Fruit fly (Drosophila melanogaster) whole organism, embryonic: Measurements from ENCODE around the gene mRRF2.

Experiments
- ATbp ChIP-seq: fragments of 200-800 bp; sonication (Bioruptor generic); optimal IDR thresholded peaks from 2 replicates; lab custom pipeline; 2017; ENCODE audit warnings: missing biosample characterization, mild to moderate bottlenecking, missing genetic modification characterization, missing genetic modification reagents
- Atf3 ChIP-seq: fragments of 200-800 bp; sonication (Bioruptor generic); optimal IDR thresholded peaks from 3 replicates; lab custom pipeline; 2016; ENCODE audit warnings: missing biosample characterization, missing genetic modification characterization
- CG11456 ChIP-seq: fragments of 200-800 bp; sonication (Bioruptor generic); IDR thresholded peaks from 3 replicates; pipeline ENCODE4 v1.3.6; 2022; ENCODE audit warnings: missing biosample characterization, missing genetic modification characterization
- CG11560 ChIP-seq: fragments of 200-800 bp; sonication (Bioruptor generic); IDR thresholded peaks from 3 replicates; pipeline ENCODE4 v1.3.6; 2022; ENCODE audit warnings: missing biosample characterization, missing genetic modification characterization
- CG12769 ChIP-seq: fragments of 200-800 bp; sonication (Bioruptor generic); optimal IDR thresholded peaks from 2 replicates; lab custom pipeline; 2019; ENCODE audit warnings: missing biosample characterization, mild to moderate bottlenecking, missing genetic modification characterization, moderate library complexity
- CG13424 ChIP-seq: fragments of 200-800 bp; sonication (Bioruptor generic); optimal IDR thresholded peaks from 2 replicates; lab custom pipeline; 2019; ENCODE audit warnings: missing biosample characterization, mild to moderate bottlenecking, missing genetic modification characterization, moderate library complexity
- CG14014 ChIP-seq: fragments of 200-800 bp; sonication (Bioruptor generic); IDR thresholded peaks from 2 replicates; pipeline ENCODE4 v1.3.6; 2022; ENCODE audit warnings: missing biosample characterization, missing genetic modification characterization
- CG14441 ChIP-seq: fragments of 200-800 bp; sonication (Bioruptor generic); IDR thresholded peaks from 2 replicates; pipeline ENCODE4 v1.3.6; 2022; ENCODE audit warnings: missing biosample characterization, missing genetic modification characterization
- CG15269 ChIP-seq: fragments of 200-800 bp; sonication (Bioruptor generic); optimal IDR thresholded peaks from 2 replicates; lab custom pipeline; 2018; ENCODE audit warnings: missing biosample characterization, mild to moderate bottlenecking, missing genetic modification characterization, moderate library complexity
- CG17328 ChIP-seq: fragments of 200-800 bp; sonication (Bioruptor generic); IDR thresholded peaks from 2 replicates; pipeline ENCODE4 v1.3.6; 2022; ENCODE audit warnings: missing biosample characterization, missing genetic modification characterization
- CG17359 ChIP-seq: fragments of 200-800 bp; sonication (Bioruptor generic); optimal IDR thresholded peaks from 3 replicates; lab custom pipeline; 2018; ENCODE audit warnings: missing biosample characterization, mild to moderate bottlenecking, missing genetic modification characterization, moderate library complexity
- CG1792 ChIP-seq: fragments of 200-800 bp; sonication (Bioruptor generic); optimal IDR thresholded peaks from 2 replicates; lab custom pipeline; 2016; ENCODE audit warnings: missing biosample characterization, missing genetic modification characterization
- CG18011 ChIP-seq: fragments of 200-800 bp; sonication (Bioruptor generic); optimal IDR thresholded peaks from 2 replicates; lab custom pipeline; 2017; ENCODE audit warnings: missing biosample characterization, missing genetic modification characterization, mild to moderate bottlenecking, moderate library complexity, missing genotype
- CG2678 ChIP-seq: fragments of 200-800 bp; sonication (Bioruptor generic); optimal IDR thresholded peaks from 3 replicates; lab custom pipeline; 2019; ENCODE audit warnings: missing biosample characterization, mild to moderate bottlenecking, missing genetic modification characterization, moderate library complexity
- CG32767 ChIP-seq: fragments of 200-800 bp; sonication (Bioruptor generic); IDR thresholded peaks from 2 replicates; pipeline ENCODE4 v1.3.6; 2022; ENCODE audit warnings: missing biosample characterization, missing genetic modification characterization
- CG33213 ChIP-seq: fragments of 200-800 bp; sonication (Bioruptor generic); optimal IDR thresholded peaks from 3 replicates; lab custom pipeline; 2016; ENCODE audit warnings: missing biosample characterization, missing genetic modification characterization
- CG3847 ChIP-seq: fragments of 200-800 bp; sonication (Bioruptor generic); IDR thresholded peaks from 2 replicates; pipeline ENCODE4 v1.3.6; 2022; ENCODE audit warnings: missing biosample characterization, missing genetic modification characterization
- CG5245 ChIP-seq: fragments of 200-800 bp; sonication (Bioruptor generic); optimal IDR thresholded peaks from 3 replicates; lab custom pipeline; 2016; ENCODE audit warnings: missing biosample characterization, missing genetic modification characterization
- CG8290 ChIP-seq, 3 experiments: fragments of 200-800 bp; sonication (Bioruptor generic); optimal IDR thresholded peaks; 2 replicates each; lab custom pipeline; 2016 to 2019; ENCODE audit warnings: missing biosample characterization in 3 of 3, missing genetic modification characterization in 3 of 3, mild to moderate bottlenecking in 2 of 3, moderate library complexity in 1 of 3
- CG8924 ChIP-seq: fragments of 200-800 bp; optimal IDR thresholded peaks from 3 replicates; lab custom pipeline; 2019; ENCODE audit warnings: missing biosample characterization, mild to moderate bottlenecking, missing genetic modification characterization, moderate library complexity
- Dbx ChIP-seq: fragments of 200-800 bp; sonication (Bioruptor generic); IDR thresholded peaks from 3 replicates; pipeline ENCODE4 v1.3.6; 2022; ENCODE audit warnings: missing biosample characterization, missing genetic modification characterization
- Deaf1 ChIP-seq: fragments of 200-800 bp; optimal IDR thresholded peaks from 3 replicates; lab custom pipeline; 2019; ENCODE audit warnings: missing biosample characterization, mild to moderate bottlenecking, missing genetic modification characterization, moderate library complexity
- E2f1 ChIP-seq: fragments of 200-800 bp; sonication (Bioruptor generic); IDR thresholded peaks from 2 replicates; pipeline ENCODE4 v1.3.6; 2022; ENCODE audit warnings: missing biosample characterization, missing genetic modification characterization
- H15 ChIP-seq: fragments of 200-800 bp; sonication (Bioruptor generic); IDR thresholded peaks from 3 replicates; pipeline ENCODE4 v1.3.6; 2022; ENCODE audit warnings: missing biosample characterization, missing genetic modification characterization
- Hmr ChIP-seq: fragments of 200-800 bp; sonication (Bioruptor generic); optimal IDR thresholded peaks from 3 replicates; lab custom pipeline; 2017; ENCODE audit warnings: mild to moderate bottlenecking, missing biosample characterization, missing genetic modification reagents, missing genetic modification characterization
- Med ChIP-seq: fragments of 200-800 bp; sonication (Bioruptor generic); peaks from one replicate; lab custom pipeline; 2016; ENCODE audit warnings: missing biosample characterization, missing genetic modification characterization, mild to moderate bottlenecking, inconsistent platforms, moderate library complexity
- Nf-YA ChIP-seq: fragments of 200-800 bp; sonication (Bioruptor generic); IDR thresholded peaks from 2 replicates; pipeline ENCODE4 v1.3.6; 2022; ENCODE audit warnings: missing biosample characterization, missing genetic modification characterization
- Oli ChIP-seq: fragments of 200-800 bp; sonication (Bioruptor generic); optimal IDR thresholded peaks from 2 replicates; lab custom pipeline; 2018; ENCODE audit warnings: missing biosample characterization, mild to moderate bottlenecking, missing genetic modification characterization, moderate library complexity
- Pdp1 ChIP-seq, 2 experiments: fragments of 200-800 bp; sonication (Bioruptor generic); optimal IDR thresholded peaks; 3 replicates each; lab custom pipeline; 2016; ENCODE audit warnings: missing biosample characterization in 2 of 2, missing genetic modification characterization in 2 of 2, mild to moderate bottlenecking in 1 of 2, moderate library complexity in 1 of 2
- Vsx1 ChIP-seq: fragments of 200-800 bp; sonication (Bioruptor generic); optimal IDR thresholded peaks from 2 replicates; lab custom pipeline; 2017; ENCODE audit warnings: missing biosample characterization, mild to moderate bottlenecking, missing genetic modification characterization, missing genetic modification reagents
- al ChIP-seq: fragments of 200-800 bp; sonication (Bioruptor generic); IDR thresholded peaks from 2 replicates; pipeline ENCODE4 v1.3.6; 2022; ENCODE audit warnings: missing biosample characterization, missing genetic modification characterization
- cg ChIP-seq: fragments of 200-800 bp; sonication (Bioruptor generic); optimal IDR thresholded peaks from 3 replicates; lab custom pipeline; 2019; ENCODE audit warnings: missing biosample characterization, mild to moderate bottlenecking, missing genetic modification characterization, moderate library complexity
- chif ChIP-seq, 2 experiments: fragments of 200-800 bp; sonication (Bioruptor generic); optimal IDR thresholded peaks; 3 replicates each; lab custom pipeline; 2016; ENCODE audit warnings: missing biosample characterization in 2 of 2, missing genetic modification characterization in 2 of 2
- croc ChIP-seq: fragments of 200-800 bp; sonication (Bioruptor generic); conservative IDR thresholded peaks from 3 replicates; pipeline ENCODE4 v1.3.6; 2022; ENCODE audit warnings: missing biosample characterization, missing genetic modification characterization
- danr ChIP-seq: fragments of 200-800 bp; sonication (Bioruptor generic); IDR thresholded peaks from 2 replicates; pipeline ENCODE4 v1.3.6; 2022; ENCODE audit warnings: missing biosample characterization, missing genetic modification characterization
- dysf ChIP-seq: fragments of 200-800 bp; sonication (Bioruptor generic); IDR thresholded peaks from 3 replicates; pipeline ENCODE4 v1.3.6; 2022; ENCODE audit warnings: missing biosample characterization, missing genetic modification characterization
- eve ChIP-seq, 2 experiments: fragments of >200 bp; optimal IDR thresholded peaks; 2 replicates each; lab custom pipeline; 2017; ENCODE audit warnings: missing biosample characterization in 2 of 2, missing genetic modification characterization in 2 of 2
- grau ChIP-seq: fragments of 200-800 bp; optimal IDR thresholded peaks from 3 replicates; lab custom pipeline; 2019; ENCODE audit warnings: missing biosample characterization, mild to moderate bottlenecking, missing genetic modification characterization, moderate library complexity
- jigr1 ChIP-seq: fragments of 200-800 bp; sonication (Bioruptor generic); IDR thresholded peaks from 3 replicates; pipeline ENCODE4 v1.3.6; 2022; ENCODE audit warnings: missing biosample characterization, missing genetic modification characterization
- lab ChIP-seq: fragments of 200-800 bp; sonication (Bioruptor generic); optimal IDR thresholded peaks from 3 replicates; lab custom pipeline; 2017; ENCODE audit warnings: missing biosample characterization, missing genetic modification characterization, mild to moderate bottlenecking, moderate library complexity, missing genetic modification reagents
- oc ChIP-seq: fragments of 200-800 bp; sonication (Bioruptor generic); optimal IDR thresholded peaks from 2 replicates; lab custom pipeline; 2018; ENCODE audit warnings: missing biosample characterization, mild to moderate bottlenecking, missing genetic modification characterization, moderate library complexity
- pan ChIP-seq, 4 experiments: fragments of >200 bp in 3 of 4; fragments of 200-800 bp in 1 of 4; sonication (Bioruptor generic) in 1 of 4; optimal IDR thresholded peaks in 3 of 4; IDR thresholded peaks in 1 of 4; 2 replicates each; pipeline versions ENCODE4 v1.3.6 to Lab custom; 2017 to 2022; ENCODE audit warnings: missing biosample characterization in 2 of 4, missing genetic modification characterization in 2 of 4, mixed read lengths in 1 of 4
- prd ChIP-seq, 3 experiments: fragments of >200 bp in 2 of 3; fragments of 200-800 bp in 1 of 3; sonication (Bioruptor generic) in 1 of 3; optimal IDR thresholded peaks in 2 of 3; IDR thresholded peaks in 1 of 3; 2 replicates in 2 of 3; 3 replicates in 1 of 3; pipeline versions ENCODE4 v1.3.6 to Lab custom; 2017 to 2022; ENCODE audit warnings: missing biosample characterization in 1 of 3, missing genetic modification characterization in 1 of 3
- seq ChIP-seq: fragments of 200-800 bp; sonication (Bioruptor generic); IDR thresholded peaks from 2 replicates; pipeline ENCODE4 v1.3.6; 2022; ENCODE audit warnings: missing biosample characterization, missing genetic modification characterization
- shn ChIP-seq: fragments of 200-800 bp; sonication (Bioruptor generic); optimal IDR thresholded peaks from 3 replicates; lab custom pipeline; 2016; ENCODE audit warnings: missing biosample characterization, missing genetic modification characterization
- so ChIP-seq: fragments of 200-800 bp; sonication (Bioruptor generic); IDR thresholded peaks from 3 replicates; pipeline ENCODE4 v1.3.6; 2022; ENCODE audit warnings: missing biosample characterization, missing genetic modification characterization
- tx ChIP-seq: fragments of 200-800 bp; sonication (Bioruptor generic); optimal IDR thresholded peaks from 2 replicates; lab custom pipeline; 2016; ENCODE audit warnings: missing biosample characterization, missing genetic modification characterization
- wor ChIP-seq: fragments of 200-800 bp; sonication (Bioruptor generic); IDR thresholded peaks from 2 replicates; pipeline ENCODE4 v1.3.6; 2022; ENCODE audit warnings: missing biosample characterization, missing genetic modification characterization

mRRF2 gene

DNA sequence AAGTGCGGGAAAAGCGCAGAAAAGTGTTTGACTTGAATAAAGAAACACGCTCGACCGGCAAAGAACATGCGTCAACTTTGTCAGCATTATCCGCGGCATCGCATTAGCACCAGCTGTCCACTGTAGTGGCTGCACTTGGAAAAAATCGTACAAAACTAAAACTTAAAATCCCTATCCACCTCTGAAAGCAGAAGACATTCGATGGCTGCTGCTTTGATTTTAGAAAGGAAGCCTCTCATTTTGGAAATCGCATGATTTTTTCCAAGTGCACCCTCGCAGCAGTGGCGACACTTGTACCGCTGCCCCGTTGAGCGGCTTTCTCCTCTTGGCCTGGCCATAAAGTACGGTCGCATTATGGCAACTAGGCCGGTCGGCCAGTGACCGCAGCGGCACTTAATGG, 50.8 kb downstream of the mRRF2 start (continued):
- TF ChIP-seq CG14014 (GFP tag; lab: Robert Waterston, UW) (0 out of 2 replicates have a peak, but pooled peaks have one; percentile 52), Vsx1 (GFP tag; lab: Kevin White, UChicago) (no peak), eve (GFP tag; optimal IDR thresholded peaks at IDR 0.05; lab: Kevin White, UChicago) (peak in 1 of 2 experiments; percentile 5), CG15269 (tag; lab: Kevin White, UChicago) (peak; percentile 21), so (GFP tag; lab: Robert Waterston, UW) (peak; percentile 12; the same call in 1 of the 3 replicates), lab (GFP tag; lab: Kevin White, UChicago) (peak; percentile 41), CG1792 (GFP tag; lab: Kevin White, UChicago) (no peak), Dbx (GFP tag; lab: Robert Waterston, UW) (peak; percentile 46; the same call in 1 of the 3 replicates), CG13424 (tag; lab: Kevin White, UChicago) (peak; percentile 32), E2f1 (0 out of 2 replicates have a peak, but pooled peaks have one; percentile 33), pan (optimal IDR thresholded peaks at IDR 0.05; lab: Kevin White, UChicago) (no peak), pan (GFP tag; optimal IDR thresholded peaks at IDR 0.05 in 1 of 2, IDR thresholded peaks at IDR 0.05 in 1 of 2) (peak in 1 of 2 experiments; percentile 34), Oli (tag; lab: Kevin White, UChicago) (peak; percentile 54), cg (no peak), Pdp1 (GFP tag; optimal IDR thresholded peaks at IDR 0.05; lab: Kevin White, UChicago) (peak; percentile 17 to 35), CG8924 (tag; lab: Kevin White, UChicago) (peak; percentile 7), CG33213 (GFP tag; lab: Kevin White, UChicago) (no peak), Atf3 (GFP tag; lab: Kevin White, UChicago) (peak; percentile 15), H15 (0 out of 3 replicates have a peak, but pooled peaks have one; percentile 38), danr (GFP tag; lab: Robert Waterston, UW) (peak; percentile 26; the same call in 1 of the 2 replicates), CG17328 (GFP tag; lab: Robert Waterston, UW) (peak; percentile 60), tx (GFP tag; lab: Kevin White, UChicago) (peak; percentile 19), jigr1 (GFP tag; lab: Robert Waterston, UW) (0 out of 3 replicates have a peak, but pooled peaks have one; percentile 31), CG11456 (peak; percentile 62; the same call in 1 of the 3 replicates), shn (GFP tag; lab: Kevin White, UChicago) (peak; percentile 21), al (GFP tag; lab: Robert Waterston, UW) (0 out of 2 replicates have a peak, but pooled peaks have one; percentile 17), ATbp (GFP tag; lab: Kevin White, UChicago) (peak; percentile 66), CG8290 (GFP tag; optimal IDR thresholded peaks at IDR 0.05; lab: Kevin White, UChicago) (no peak), CG8290 (tag; optimal IDR thresholded peaks at IDR 0.05; lab: Kevin White, UChicago) (peak in 1 of 2 experiments; percentile 33), CG12769 (tag; lab: Kevin White, UChicago) (peak; percentile 26), dysf (GFP tag; lab: Robert Waterston, UW) (peak; percentile 31; the same call in 1 of the 3 replicates), CG2678 (peak; percentile 56), Nf-YA (GFP tag; lab: Robert Waterston, UW) (peak; percentile 44; the same call in 1 of the 2 replicates), CG14441 (GFP tag; lab: Robert Waterston, UW) (peak; percentile 44), Med (GFP tag; lab: Kevin White, UChicago) (peak; percentile 88), CG32767 (GFP tag; lab: Robert Waterston, UW) (0 out of 2 replicates have a peak, but pooled peaks have one; percentile 25), prd (optimal IDR thresholded peaks at IDR 0.05; lab: Kevin White, UChicago) (no peak), prd (GFP tag; IDR thresholded peaks at IDR 0.05; lab: Robert Waterston, UW) (peak; percentile 68; the same call in 2 of the 3 replicates), CG5245 (peak; percentile 51), CG3847 (GFP tag; lab: Robert Waterston, UW) (peak; percentile 36; the same call in 1 of the 2 replicates), grau (tag; lab: Kevin White, UChicago) (peak; percentile 35), CG11560 (0 out of 3 replicates have a peak, but pooled peaks have one; percentile 32), oc (tag; lab: Kevin White, UChicago) (peak; percentile 63), seq (0 out of 2 replicates have a peak, but pooled peaks have one; percentile 44), Deaf1 (no peak), Hmr (GFP tag; lab: Kevin White, UChicago) (peak; percentile 14), CG17359 (peak; percentile 59), wor (GFP tag; lab: Robert Waterston, UW) (peak; percentile 60), CG18011 (GFP tag; lab: Kevin White, UChicago) (peak; percentile 8), chif (GFP tag; optimal IDR thresholded peaks at IDR 0.05; lab: Kevin White, UChicago) (peak; percentile 11 to 52), croc (GFP tag; lab: Robert Waterston, UW) (peak; percentile 20; the same call in 2 of the 3 replicates)
